Fruit fly (Drosophila melanogaster) S2 (cell line): ENCODE data around the gene CG14853.

Experiments
- CG8478 ChIP-seq: fragments of >200 bp; optimal IDR thresholded peaks from 2 replicates; lab custom pipeline; 2018
- CTCF ChIP-seq, 2 experiments: fragments of >200 bp; optimal IDR thresholded peaks; 2 replicates each; lab custom pipeline; 2018

DNA sequence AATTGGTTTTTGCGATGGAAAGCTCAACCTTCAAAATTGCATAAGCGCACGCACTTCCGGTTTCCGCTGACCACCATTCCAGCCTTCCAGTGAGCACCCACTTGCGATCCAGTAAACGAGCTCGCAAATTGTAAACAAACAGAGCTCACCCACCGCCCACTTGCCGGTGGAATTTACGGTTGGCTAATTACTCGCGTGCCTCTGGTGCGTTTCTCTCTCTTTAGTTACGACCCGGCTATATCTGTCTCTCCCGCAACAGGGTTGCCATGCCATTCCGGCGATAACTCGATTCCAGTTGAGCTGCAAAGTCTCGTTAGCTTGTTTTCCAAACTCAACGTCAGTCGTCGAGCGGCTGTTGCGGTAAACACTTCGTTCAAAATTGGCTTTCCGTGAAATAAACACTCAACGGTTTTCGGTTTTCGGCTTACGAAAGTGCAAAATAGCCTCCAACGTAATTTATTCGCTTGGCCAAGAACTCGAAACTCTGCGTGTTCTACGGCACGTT, 20.7 kb downstream of the CG14853 start, which contains the start of gene Cad88C:
- TF ChIP-seq CG8478 (lab: Kevin White, UChicago) (no peak), CTCF (optimal IDR thresholded peaks at IDR 0.05; lab: Kevin White, UChicago) (no peak)
